Worm (Caenorhabditis elegans) whole organism, L1 larva: ENCODE data around the gene twk-34.

ENCODE experiments used
- C04F5.9 ChIP-seq: sonication (generic microtip); optimal IDR thresholded peaks from 2 replicates; lab custom pipeline; 2016; ENCODE audit warnings: missing genetic modification characterization, missing compliant biosample characterization
- alr-1 ChIP-seq: fragments of 200-800 bp; sonication (Bioruptor generic); optimal IDR thresholded peaks from 2 replicates; lab custom pipeline; 2018; ENCODE audit warnings: borderline replicate concordance, mild to moderate bottlenecking, missing genetic modification characterization, missing compliant biosample characterization
- blmp-1 ChIP-seq: fragments of 150-350 bp; optimal IDR thresholded peaks from 2 replicates; lab custom pipeline; 2014; ENCODE audit warnings: missing biosample characterization, missing genetic modification characterization
- ceh-63 ChIP-seq: fragments of 200-800 bp; sonication (Bioruptor generic); optimal IDR thresholded peaks from 2 replicates; lab custom pipeline; 2018; ENCODE audit warnings: mild to moderate bottlenecking, missing genetic modification characterization, missing compliant biosample characterization
- ceh-82 ChIP-seq, 3 experiments: fragments of 150-350 bp in 1 of 3; sonication (generic microtip) in 2 of 3; optimal IDR thresholded peaks; 2 replicates each; lab custom pipeline; 2014 to 2017; ENCODE audit warnings: missing biosample characterization in 3 of 3, missing genetic modification characterization in 3 of 3
- ceh-88 ChIP-seq: fragments of 200-800 bp; sonication (Bioruptor generic); IDR thresholded peaks from 2 replicates; pipeline ENCODE4 v1.3.6; 2022; ENCODE audit warnings: missing genetic modification characterization, missing compliant biosample characterization
- ceh-90 ChIP-seq: sonication (generic microtip); optimal IDR thresholded peaks from 2 replicates; lab custom pipeline; 2016; ENCODE audit warnings: missing genetic modification characterization, missing compliant biosample characterization
- dpl-1 ChIP-seq, 3 experiments: fragments of 150-350 bp in 2 of 3; sonication (generic microtip) in 1 of 3; optimal IDR thresholded peaks; 2 replicates each; lab custom pipeline; 2014 to 2017; ENCODE audit warnings: missing biosample characterization in 3 of 3, missing genetic modification characterization in 3 of 3, missing genetic modification reagents in 3 of 3
- efl-1 ChIP-seq, 4 experiments: fragments of 150-350 bp; optimal IDR thresholded peaks in 3 of 4; peaks in 1 of 4; 1 replicate in 1 of 4; 2 replicates in 3 of 4; lab custom pipeline; 2014; ENCODE audit warnings: missing biosample characterization in 2 of 4, missing genetic modification characterization in 2 of 4, missing genetic modification reagents in 2 of 4
- efl-3 ChIP-seq: fragments of 200-800 bp; sonication (Bioruptor generic); optimal IDR thresholded peaks from 2 replicates; lab custom pipeline; 2018; ENCODE audit warnings: mild to moderate bottlenecking, missing genetic modification characterization, missing compliant biosample characterization
- egl-27 ChIP-seq, 2 experiments: fragments of 150-350 bp in 1 of 2; sonication (generic microtip); optimal IDR thresholded peaks; 3 replicates each; lab custom pipeline; 2017 to 2018; ENCODE audit warnings: missing biosample characterization in 2 of 2, missing genetic modification characterization in 2 of 2, missing genetic modification reagents in 2 of 2
- elt-2 ChIP-seq: sonication (generic microtip); optimal IDR thresholded peaks from 2 replicates; lab custom pipeline; 2016; ENCODE audit warnings: missing genetic modification characterization, mild to moderate bottlenecking, inconsistent platforms, missing compliant biosample characterization, missing genetic modification reagents
- elt-3 ChIP-seq, 6 experiments: fragments of 150-350 bp in 1 of 6; sonication (generic microtip); optimal IDR thresholded peaks; 2 replicates each; lab custom pipeline; 2017 to 2018; ENCODE audit warnings: missing biosample characterization in 6 of 6, missing genetic modification characterization in 6 of 6, inconsistent platforms in 1 of 6
- fkh-10 ChIP-seq: sonication (generic microtip); optimal IDR thresholded peaks from 2 replicates; lab custom pipeline; 2017; ENCODE audit warnings: missing biosample characterization, missing genetic modification reagents, missing genetic modification characterization
- fkh-4 ChIP-seq: sonication (generic microtip); optimal IDR thresholded peaks from 2 replicates; lab custom pipeline; 2016; ENCODE audit warnings: missing compliant biosample characterization, missing genetic modification characterization, borderline replicate concordance
- fos-1 ChIP-seq: fragments of 150-350 bp; optimal IDR thresholded peaks from 2 replicates; lab custom pipeline; 2014; ENCODE audit warnings: missing biosample characterization, missing genetic modification characterization
- hlh-17 ChIP-seq: fragments of 200-800 bp; sonication (Bioruptor generic); optimal IDR thresholded peaks from 2 replicates; lab custom pipeline; 2018; ENCODE audit warnings: missing genetic modification characterization, mild to moderate bottlenecking, missing compliant biosample characterization, moderate library complexity, borderline replicate concordance
- hlh-4 ChIP-seq: sonication (generic microtip); optimal IDR thresholded peaks from 2 replicates; lab custom pipeline; 2016; ENCODE audit warnings: mild to moderate bottlenecking, missing genetic modification characterization, missing compliant biosample characterization
- isw-1 ChIP-seq: fragments of 200-800 bp; sonication (Bioruptor generic); IDR thresholded peaks from 2 replicates; pipeline ENCODE4 v1.3.6; 2022; ENCODE audit warnings: missing genetic modification characterization, missing compliant biosample characterization
- lin-13 ChIP-seq: fragments of 150-350 bp; optimal IDR thresholded peaks from 2 replicates; lab custom pipeline; 2014; ENCODE audit warnings: missing biosample characterization, missing genetic modification reagents, missing genetic modification characterization
- lin-14 ChIP-seq: fragments of 200-800 bp; sonication (Bioruptor generic); optimal IDR thresholded peaks from 2 replicates; lab custom pipeline; 2018; ENCODE audit warnings: mild to moderate bottlenecking, missing genetic modification characterization, moderate library complexity, missing compliant biosample characterization
- lin-15B ChIP-seq: fragments of 150-350 bp; sonication (generic microtip); optimal IDR thresholded peaks from 3 replicates; lab custom pipeline; 2014; ENCODE audit warnings: missing biosample characterization, missing genetic modification characterization
- lin-35 ChIP-seq, 2 experiments: fragments of 150-350 bp; optimal IDR thresholded peaks; 2 replicates each; lab custom pipeline; 2014; ENCODE audit warnings: missing biosample characterization in 2 of 2, missing genetic modification characterization in 2 of 2, missing genetic modification reagents in 2 of 2
- lin-39 ChIP-seq: fragments of 150-350 bp; optimal IDR thresholded peaks from 2 replicates; lab custom pipeline; 2014; ENCODE audit warnings: missing biosample characterization, missing genetic modification reagents, missing genetic modification characterization
- lsy-2 ChIP-seq, 2 experiments: fragments of 150-350 bp; optimal IDR thresholded peaks; 2 replicates each; lab custom pipeline; 2014; ENCODE audit warnings: missing biosample characterization in 2 of 2, missing genetic modification characterization in 2 of 2
- mab-9 ChIP-seq: fragments of 200-800 bp; sonication (Bioruptor generic); IDR thresholded peaks from 2 replicates; pipeline ENCODE4 v1.3.6; 2022; ENCODE audit warnings: missing genetic modification reagents, missing genetic modification characterization, missing compliant biosample characterization
- mdl-1 ChIP-seq, 2 experiments: fragments of 150-350 bp; optimal IDR thresholded peaks; 2 replicates each; lab custom pipeline; 2014 to 2017; ENCODE audit warnings: missing biosample characterization in 2 of 2, missing genetic modification characterization in 2 of 2, inconsistent platforms in 1 of 2
- mef-2 ChIP-seq: fragments of 150-350 bp; optimal IDR thresholded peaks from 2 replicates; lab custom pipeline; 2014; ENCODE audit warnings: missing biosample characterization, missing genetic modification characterization
- nhr-237 ChIP-seq: fragments of 150-350 bp; optimal IDR thresholded peaks from 2 replicates; lab custom pipeline; 2014; ENCODE audit warnings: missing biosample characterization, missing genetic modification characterization
- nhr-28 ChIP-seq: fragments of 150-350 bp; optimal IDR thresholded peaks from 2 replicates; lab custom pipeline; 2014; ENCODE audit warnings: missing biosample characterization, missing genetic modification characterization
- nhr-84 ChIP-seq: sonication (generic microtip); optimal IDR thresholded peaks from 2 replicates; lab custom pipeline; 2017; ENCODE audit warnings: missing biosample characterization, missing genetic modification characterization
- nhr-90 ChIP-seq: sonication (generic microtip); optimal IDR thresholded peaks from 2 replicates; lab custom pipeline; 2016; ENCODE audit warnings: mild to moderate bottlenecking, missing genetic modification characterization, missing compliant biosample characterization; ENCODE audit not compliant: poor library complexity
- pag-3 ChIP-seq: sonication (generic microtip); optimal IDR thresholded peaks from 2 replicates; lab custom pipeline; 2017; ENCODE audit warnings: missing genetic modification characterization, mild to moderate bottlenecking, missing compliant biosample characterization, antibody characterized with exemption, borderline replicate concordance; ENCODE audit not compliant: insufficient read depth
- pqm-1 ChIP-seq: sonication (generic microtip); optimal IDR thresholded peaks from 3 replicates; lab custom pipeline; 2017; ENCODE audit warnings: missing biosample characterization, missing genetic modification characterization
- snu-23 ChIP-seq: sonication (generic microtip); optimal IDR thresholded peaks from 2 replicates; lab custom pipeline; 2016; ENCODE audit warnings: missing genetic modification characterization, missing compliant biosample characterization
- unc-30 ChIP-seq: sonication (generic microtip); optimal IDR thresholded peaks from 2 replicates; lab custom pipeline; 2017; ENCODE audit warnings: missing biosample characterization, missing genetic modification characterization
- unc-98 ChIP-seq: fragments of 200-800 bp; sonication (Bioruptor generic); IDR thresholded peaks from 2 replicates; pipeline ENCODE4 v1.3.6; 2022; ENCODE audit warnings: missing genetic modification characterization, missing compliant biosample characterization
- xbp-1 ChIP-seq: sonication (generic microtip); optimal IDR thresholded peaks from 2 replicates; lab custom pipeline; 2016; ENCODE audit warnings: missing genetic modification characterization, missing compliant biosample characterization
- zip-4 ChIP-seq: fragments of 200-800 bp; sonication (Bioruptor generic); optimal IDR thresholded peaks from 2 replicates; lab custom pipeline; 2018; ENCODE audit warnings: mild to moderate bottlenecking, missing genetic modification characterization, moderate library complexity, missing compliant biosample characterization
- ztf-11 ChIP-seq, 2 experiments: sonication (generic microtip); optimal IDR thresholded peaks; 2 replicates each; lab custom pipeline; 2016 to 2017; ENCODE audit warnings: missing genetic modification characterization in 2 of 2, missing biosample characterization in 1 of 2, missing compliant biosample characterization in 1 of 2

Gene twk-34

ce11 chrV:15711898-15712297, 7.1 kb downstream of the twk-34 start, which contains the start of gene str-101:
TSS of gene str-101 (minus strand) at chrV:15711998.
- TF ChIP-seq unc-30 (tag; lab: Kevin White, UChicago) (no peak), zip-4 (GFP tag; lab: Kevin White, UChicago) (no peak), fos-1 (no peak), ceh-88 (GFP tag; lab: Robert Waterston, UW) (no peak), lin-13 (no peak), nhr-90 (tag; lab: Kevin White, UChicago) (no peak), unc-98 (no peak), efl-1 (optimal IDR thresholded peaks at IDR 0.05; lab: Kevin White, UChicago) (no peak), efl-1 (GFP tag; optimal IDR thresholded peaks at IDR 0.05 in 1 of 2; lab: Kevin White, UChicago) (no peak), snu-23 (no peak), dpl-1 (GFP tag; optimal IDR thresholded peaks at IDR 0.05; lab: Kevin White, UChicago) (no peak), nhr-237 (tag; lab: Kevin White, UChicago) (no peak), pag-3 (tag; lab: Kevin White, UChicago) (no peak), hlh-17 (no peak)

ce11 chrV:15712385-15712784, 7.6 kb downstream of the twk-34 start:
- TF ChIP-seq elt-2 (tag; lab: Kevin White, UChicago) (peak; percentile 50), fkh-10 (GFP tag; lab: Kevin White, UChicago) (no peak)

ce11 chrV:15715636-15716035, 10.9 kb downstream of the twk-34 start:
- TF ChIP-seq blmp-1 (tag; lab: Kevin White, UChicago) (no peak), fkh-10 (GFP tag; lab: Kevin White, UChicago) (no peak), mdl-1 (tag; optimal IDR thresholded peaks at IDR 0.05; lab: Kevin White, UChicago) (no peak), ztf-11 (tag; optimal IDR thresholded peaks at IDR 0.05; lab: Kevin White, UChicago) (no peak), nhr-28 (tag; lab: Kevin White, UChicago) (no peak), egl-27 (tag; optimal IDR thresholded peaks at IDR 0.05; lab: Kevin White, UChicago) (no peak), fkh-4 (tag; lab: Kevin White, UChicago) (no peak), C04F5.9 (tag; lab: Kevin White, UChicago) (no peak), ceh-63 (GFP tag; lab: Kevin White, UChicago) (no peak), lsy-2 (tag; optimal IDR thresholded peaks at IDR 0.05; lab: Kevin White, UChicago) (no peak), lin-35 (GFP tag; optimal IDR thresholded peaks at IDR 0.05; lab: Kevin White, UChicago) (no peak), alr-1 (no peak), mab-9 (no peak), efl-1 (optimal IDR thresholded peaks at IDR 0.05; lab: Kevin White, UChicago) (no peak), efl-1 (GFP tag; optimal IDR thresholded peaks at IDR 0.05 in 1 of 2; lab: Kevin White, UChicago) (no peak), lin-15B (tag; lab: Kevin White, UChicago) (no peak), nhr-84 (tag; lab: Kevin White, UChicago) (no peak), lin-13 (no peak), fos-1 (no peak)

- TF ChIP-seq hlh-4 (tag; lab: Kevin White, UChicago) (no peak), pqm-1 (tag; lab: Kevin White, UChicago) (no peak), ceh-88 (GFP tag; lab: Robert Waterston, UW) (no peak), lin-14 (GFP tag; lab: Kevin White, UChicago) (no peak), ceh-63 (GFP tag; lab: Kevin White, UChicago) (no peak), efl-3 (GFP tag; lab: Kevin White, UChicago) (no peak)
These were observed 11.9 kb downstream of the twk-34 start, which contains the start of gene Y6E2A.4 for ce11 chrV:15716679-15717078. TSS of gene Y6E2A.4 (minus strand) at chrV:15716779.

ce11 chrV:15718562-15718961, 13.8 kb downstream of the twk-34 start, which contains the start of gene Y6E2A.5:
TSS of gene Y6E2A.5 (minus strand) at chrV:15718662.
- TF ChIP-seq elt-3 (tag; optimal IDR thresholded peaks at IDR 0.05; lab: Kevin White, UChicago) (no peak), isw-1 (GFP tag; lab: Robert Waterston, UW) (no peak), xbp-1 (tag; lab: Kevin White, UChicago) (no peak), lin-39 (tag; lab: Kevin White, UChicago) (no peak), fkh-4 (tag; lab: Kevin White, UChicago) (no peak), ceh-90 (tag; lab: Kevin White, UChicago) (no peak), ceh-82 (tag; optimal IDR thresholded peaks at IDR 0.05; lab: Kevin White, UChicago) (no peak), mef-2 (tag; lab: Kevin White, UChicago) (no peak), egl-27 (tag; optimal IDR thresholded peaks at IDR 0.05; lab: Kevin White, UChicago) (no peak), nhr-237 (tag; lab: Kevin White, UChicago) (no peak), ceh-63 (GFP tag; lab: Kevin White, UChicago) (no peak), lin-35 (GFP tag; optimal IDR thresholded peaks at IDR 0.05; lab: Kevin White, UChicago) (no peak), lin-15B (tag; lab: Kevin White, UChicago) (no peak)
